Worm (Caenorhabditis elegans) whole organism, L1 larva: ENCODE measurements around the gene F19C7.8.

Source experiments
- ceh-82 ChIP-seq, 3 experiments: fragments of 150-350 bp in 1 of 3; sonication (generic microtip) in 2 of 3; optimal IDR thresholded peaks; 2 replicates each; lab custom pipeline; 2014 to 2017; ENCODE audit warnings: missing biosample characterization in 3 of 3, missing genetic modification characterization in 3 of 3
- jun-1 ChIP-seq: fragments of 150-350 bp; optimal IDR thresholded peaks from 2 replicates; lab custom pipeline; 2014; ENCODE audit warnings: missing biosample characterization, missing genetic modification reagents, missing genetic modification characterization
- mep-1 ChIP-seq: fragments of 150-350 bp; optimal IDR thresholded peaks from 2 replicates; lab custom pipeline; 2014; ENCODE audit warnings: missing biosample characterization, missing genetic modification characterization

ce11 chrIV:4565882-4566281 lies 72.0 kb downstream of the F19C7.8 start:
- TF ChIP-seq jun-1 (tag; lab: Kevin White, UChicago) = no peak
- no peak for TF ChIP-seq ceh-82 (tag; optimal IDR thresholded peaks at IDR 0.05; lab: Kevin White, UChicago)
- no peak for TF ChIP-seq mep-1
